Fruit fly (Drosophila melanogaster) ovary, adult (tissue): ENCODE measurements around the gene Ugt37A3.

ENCODE experiments used
- CG17801 ChIP-seq: fragments of 200-800 bp; optimal IDR thresholded peaks from 2 replicates; lab custom pipeline; 2019; ENCODE audit warnings: missing biosample characterization, mild to moderate bottlenecking, missing genetic modification characterization, moderate library complexity; ENCODE audit not compliant: partially characterized antibody

Ugt37A3 gene

DNA sequence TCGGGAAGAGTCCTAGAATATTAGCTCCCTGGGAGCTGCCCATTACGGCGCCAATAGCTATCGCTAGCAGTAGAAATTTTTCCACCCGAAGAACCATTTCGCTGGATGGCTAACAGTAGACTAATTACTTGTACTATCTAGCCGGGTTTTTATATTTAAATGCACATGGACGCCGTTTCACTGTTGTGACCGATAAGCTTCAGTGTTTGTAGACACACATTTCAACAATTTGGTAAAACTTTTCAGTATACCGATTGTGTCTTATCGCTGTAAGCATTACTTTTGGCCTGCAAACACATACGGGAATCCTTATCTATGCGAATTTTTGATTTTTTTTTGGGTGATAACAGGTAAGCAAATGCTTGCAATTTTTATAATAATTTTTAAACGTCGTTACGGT lies at the start of gene Ugt37A3:
Ugt37A3 (minus strand) TSS at position 101 of the 400 bp plus-strand sequence.
- TF ChIP-seq CG17801 (GFP tag; lab: Kevin White, UChicago): no peak

DNA sequence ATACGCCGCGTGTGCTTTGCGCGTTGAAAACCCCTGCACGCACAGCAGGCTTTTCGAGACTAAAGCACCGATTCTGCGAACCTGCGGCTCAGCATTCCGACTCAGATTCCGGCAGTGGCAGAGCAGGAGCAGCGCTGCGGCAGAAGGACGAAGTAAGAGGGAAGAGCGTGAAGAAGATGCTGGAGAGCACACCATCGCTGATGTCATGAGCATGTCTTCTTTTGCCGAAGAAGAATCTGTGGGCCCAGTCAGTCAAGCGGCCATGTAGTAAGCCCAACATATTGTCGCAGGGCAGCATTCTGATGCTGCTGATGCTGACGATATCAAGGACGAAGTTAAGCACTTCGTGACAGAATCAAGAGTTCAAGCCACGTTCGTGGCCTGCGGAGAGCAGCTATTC lies 39.7 kb upstream of the Ugt37A3 start, which contains the start of gene beat-Vc:
beat-Vc (minus strand) TSS at position 65 of the 400 bp plus-strand sequence.
- no peak for TF ChIP-seq CG17801 (GFP tag; lab: Kevin White, UChicago)

DNA sequence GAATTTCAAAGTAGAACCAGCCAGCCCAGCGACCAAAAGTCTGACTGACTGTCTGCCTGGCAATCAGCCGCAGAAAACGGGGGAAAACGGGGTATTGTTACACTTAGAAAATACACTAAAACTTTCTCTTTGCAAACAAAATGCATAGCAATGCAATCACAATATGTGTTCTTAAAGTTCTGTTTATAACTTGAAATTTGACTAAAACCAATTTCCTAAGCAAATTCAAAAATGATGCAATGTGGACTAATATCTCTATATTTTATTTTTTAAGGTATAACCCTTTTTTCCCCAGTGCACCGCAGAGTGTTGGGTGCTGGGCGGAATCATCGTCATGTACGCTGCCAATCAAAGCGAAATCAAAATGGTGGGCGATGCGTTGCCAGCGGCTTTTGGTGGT lies 7.5 kb upstream of the Ugt37A3 start:
- TF ChIP-seq CG17801 (GFP tag; lab: Kevin White, UChicago): no peak

DNA sequence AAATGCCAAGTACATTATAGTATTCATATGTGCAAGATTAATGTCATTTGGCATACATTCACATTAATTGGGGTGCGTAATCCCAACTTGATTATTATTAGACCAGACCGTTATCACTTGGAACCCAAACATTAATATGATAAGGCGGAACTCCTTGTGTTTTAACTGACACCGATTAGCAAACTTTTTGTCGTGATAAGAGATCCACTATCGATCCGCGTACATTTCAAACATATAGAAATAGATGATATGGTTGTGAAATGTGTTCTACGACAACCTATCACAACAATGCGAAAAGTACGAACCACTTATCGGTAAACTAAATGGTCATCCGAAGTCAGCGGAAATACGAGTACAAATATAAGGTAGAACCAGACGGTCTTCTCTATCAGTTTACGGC lies 4.2 kb downstream of the Ugt37A3 start, which contains the start of gene Ugt37A2:
Ugt37A2 (plus strand) TSS at position 396 of the 400 bp plus-strand sequence.
- no peak for TF ChIP-seq CG17801 (GFP tag; lab: Kevin White, UChicago)

DNA sequence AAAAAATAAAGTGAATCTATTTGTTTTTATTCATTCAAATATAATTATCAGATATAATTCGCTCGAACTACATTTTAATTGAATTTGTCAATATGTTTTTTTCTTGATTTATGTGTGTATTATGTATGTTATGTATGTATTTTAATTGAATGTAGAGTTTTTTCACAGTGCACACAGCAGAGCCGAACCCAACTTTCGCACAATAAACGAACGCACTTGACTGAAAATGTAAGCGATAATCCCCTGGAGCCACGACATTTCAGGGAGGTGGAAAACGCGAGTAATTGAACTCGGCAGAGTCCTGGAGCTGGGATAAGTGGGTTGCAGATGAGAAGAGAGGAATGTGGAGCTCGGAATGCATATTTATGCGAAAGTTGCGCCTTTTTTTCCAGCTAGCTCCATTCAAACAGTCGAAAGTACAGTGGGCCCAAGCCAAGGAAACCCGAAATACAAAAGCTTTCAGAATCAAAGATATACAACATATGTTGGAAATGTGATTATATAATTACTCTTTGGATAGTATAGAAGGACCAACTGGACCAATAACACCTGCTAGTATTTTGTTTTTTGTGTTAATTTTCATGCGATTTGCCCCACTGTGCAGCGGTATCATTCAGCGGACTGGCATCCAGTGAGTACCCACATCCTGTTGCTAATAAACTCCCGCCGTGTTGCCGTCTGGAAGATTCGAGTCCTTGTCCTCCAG lies 15.4 kb downstream of the Ugt37A3 start:
- TF ChIP-seq CG17801 (GFP tag; lab: Kevin White, UChicago): no peak

DNA sequence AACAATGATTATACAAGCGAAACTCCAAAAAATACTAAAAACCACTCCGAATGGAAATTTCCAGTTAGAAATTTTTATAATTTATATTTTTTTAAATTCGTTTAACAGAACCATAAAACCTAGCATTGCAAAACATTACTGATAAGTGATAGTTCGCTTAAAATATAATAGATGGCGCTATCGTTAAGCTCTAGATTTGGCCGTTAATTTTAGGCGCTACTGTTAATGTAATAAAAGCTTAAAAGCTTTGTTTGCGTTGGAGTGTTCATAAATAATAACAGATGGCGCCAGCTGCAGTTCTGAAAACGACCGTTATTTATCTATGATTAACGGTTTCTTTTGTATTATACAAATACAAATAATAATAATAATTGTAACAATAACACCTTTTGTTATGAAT lies 19.7 kb downstream of the Ugt37A3 start:
- TF ChIP-seq CG17801 (GFP tag; lab: Kevin White, UChicago): peak; percentile 10

DNA sequence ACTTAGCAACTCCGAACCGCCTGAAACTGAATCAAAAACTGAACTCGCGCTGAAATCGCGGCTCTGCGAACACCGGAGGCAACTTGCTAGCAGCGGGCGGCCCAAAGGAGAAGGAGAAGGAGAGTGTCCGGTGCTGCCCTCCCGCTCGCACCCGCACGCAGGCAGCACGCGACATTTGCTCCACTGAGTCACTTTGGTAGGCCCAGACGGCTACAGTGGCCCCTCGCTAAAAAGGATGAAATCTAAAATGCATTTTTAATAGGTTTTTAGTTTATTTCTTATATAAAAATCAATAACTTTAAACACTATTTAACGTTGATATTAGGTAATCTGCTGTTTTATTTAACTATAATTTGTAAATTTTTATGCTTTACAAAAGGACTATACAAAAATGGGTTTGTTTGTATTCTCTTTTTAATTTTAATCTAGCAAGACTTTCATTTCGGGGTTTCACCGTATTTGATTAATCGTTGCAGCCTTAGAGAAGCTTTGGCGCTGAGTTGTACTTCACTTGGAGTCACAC lies 21.0 kb downstream of the Ugt37A3 start, which contains the start of gene Men:
Men (minus strand) TSS at position 51 of the 523 bp plus-strand sequence.
- TF ChIP-seq CG17801 (GFP tag; lab: Kevin White, UChicago): peak; percentile 75

DNA sequence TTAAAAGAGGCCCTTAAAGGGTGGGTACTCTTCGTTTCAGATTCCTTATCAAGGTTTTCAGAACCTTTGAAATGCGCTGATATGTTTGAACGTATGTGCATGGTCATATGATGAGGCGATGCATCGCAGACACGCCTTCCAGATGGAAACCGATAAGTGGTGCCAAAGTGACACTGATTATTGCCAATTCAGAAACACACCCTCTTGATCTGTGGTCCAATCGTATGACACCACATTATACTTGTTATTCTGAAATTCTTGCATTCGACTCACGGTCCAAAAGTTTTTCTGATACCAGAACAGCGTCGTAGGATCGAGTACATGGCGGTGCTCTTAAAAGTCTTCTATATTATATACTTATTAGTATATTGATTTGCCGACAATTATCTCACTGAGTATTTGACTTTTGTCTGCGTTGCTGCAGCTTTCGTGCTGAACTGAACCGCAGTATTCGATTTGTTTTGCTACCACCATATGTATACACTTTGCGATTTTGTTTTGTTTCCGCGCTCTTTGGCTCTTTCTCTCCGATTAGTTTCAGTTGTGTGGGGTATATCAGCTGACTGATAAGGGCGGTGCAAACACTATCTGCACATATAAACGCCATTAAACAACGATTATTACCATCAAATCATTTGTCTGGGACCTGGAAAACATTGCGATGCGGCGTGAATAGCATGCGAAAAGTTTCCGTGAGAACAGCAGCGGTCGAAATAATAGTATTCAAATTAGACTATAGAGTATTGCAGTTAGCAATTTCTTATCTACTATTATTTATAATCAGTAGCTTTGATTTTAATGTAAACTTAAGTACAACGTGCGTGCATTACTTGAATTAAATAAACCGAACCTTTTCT lies 22.9 kb downstream of the Ugt37A3 start:
- no peak for TF ChIP-seq CG17801 (GFP tag; lab: Kevin White, UChicago)

DNA sequence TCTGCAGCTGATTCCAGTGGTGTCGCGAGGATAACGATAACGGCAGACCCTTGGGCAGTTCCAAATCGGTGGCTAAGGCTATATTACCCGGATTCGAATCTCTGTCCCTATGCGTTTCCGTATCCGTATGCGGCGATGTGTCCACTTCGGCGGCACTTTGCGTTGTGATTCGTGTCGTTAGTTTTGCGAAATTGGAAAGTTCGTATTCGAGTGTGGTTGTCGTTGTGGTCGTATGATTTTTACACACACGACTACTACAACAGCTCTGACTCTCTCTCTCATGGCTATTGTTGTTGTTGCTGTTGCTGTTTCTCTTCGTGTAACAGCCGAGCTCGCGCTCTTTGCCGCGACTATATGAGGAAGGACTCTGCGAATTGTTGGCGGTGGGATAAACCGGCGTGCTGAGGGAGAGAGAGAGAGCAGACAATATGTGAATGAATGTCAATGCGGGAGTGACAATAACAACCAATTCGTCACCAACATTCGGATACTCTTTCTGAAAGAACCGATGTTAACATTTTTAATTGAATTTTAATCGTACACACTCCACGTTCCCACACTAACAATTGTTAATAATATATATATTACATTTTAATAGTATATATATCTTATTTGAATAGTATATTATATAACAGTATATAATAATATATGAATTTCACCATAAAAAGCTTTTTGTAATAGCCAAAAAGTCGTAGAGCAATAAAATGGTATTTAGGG lies 23.7 kb downstream of the Ugt37A3 start:
- TF ChIP-seq CG17801 (GFP tag; lab: Kevin White, UChicago): peak; percentile 68

DNA sequence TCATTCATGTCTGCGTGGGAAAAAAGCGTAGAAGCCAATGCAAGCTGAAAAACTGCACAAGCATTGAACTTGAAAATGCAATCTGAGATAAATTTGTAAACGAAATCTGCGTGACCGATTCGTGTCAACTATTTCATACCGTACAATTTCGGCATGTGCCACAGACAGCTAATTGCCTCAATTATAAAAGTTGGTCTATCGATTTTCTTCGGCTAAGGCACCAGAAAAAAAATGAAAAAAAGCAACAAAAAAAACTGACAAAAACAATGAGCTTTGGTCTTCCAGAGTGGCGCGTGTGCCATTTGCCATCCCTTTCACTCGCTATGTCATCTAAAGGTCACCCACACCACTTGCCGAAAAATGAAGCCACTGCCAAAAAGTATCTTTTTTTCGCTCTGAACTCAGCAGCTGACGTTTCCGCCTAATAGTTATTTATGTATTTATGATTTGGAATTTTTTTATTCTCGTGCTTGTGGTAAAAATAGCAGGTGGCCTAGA lies 24.9 kb downstream of the Ugt37A3 start:
- no peak for TF ChIP-seq CG17801 (GFP tag; lab: Kevin White, UChicago)

DNA sequence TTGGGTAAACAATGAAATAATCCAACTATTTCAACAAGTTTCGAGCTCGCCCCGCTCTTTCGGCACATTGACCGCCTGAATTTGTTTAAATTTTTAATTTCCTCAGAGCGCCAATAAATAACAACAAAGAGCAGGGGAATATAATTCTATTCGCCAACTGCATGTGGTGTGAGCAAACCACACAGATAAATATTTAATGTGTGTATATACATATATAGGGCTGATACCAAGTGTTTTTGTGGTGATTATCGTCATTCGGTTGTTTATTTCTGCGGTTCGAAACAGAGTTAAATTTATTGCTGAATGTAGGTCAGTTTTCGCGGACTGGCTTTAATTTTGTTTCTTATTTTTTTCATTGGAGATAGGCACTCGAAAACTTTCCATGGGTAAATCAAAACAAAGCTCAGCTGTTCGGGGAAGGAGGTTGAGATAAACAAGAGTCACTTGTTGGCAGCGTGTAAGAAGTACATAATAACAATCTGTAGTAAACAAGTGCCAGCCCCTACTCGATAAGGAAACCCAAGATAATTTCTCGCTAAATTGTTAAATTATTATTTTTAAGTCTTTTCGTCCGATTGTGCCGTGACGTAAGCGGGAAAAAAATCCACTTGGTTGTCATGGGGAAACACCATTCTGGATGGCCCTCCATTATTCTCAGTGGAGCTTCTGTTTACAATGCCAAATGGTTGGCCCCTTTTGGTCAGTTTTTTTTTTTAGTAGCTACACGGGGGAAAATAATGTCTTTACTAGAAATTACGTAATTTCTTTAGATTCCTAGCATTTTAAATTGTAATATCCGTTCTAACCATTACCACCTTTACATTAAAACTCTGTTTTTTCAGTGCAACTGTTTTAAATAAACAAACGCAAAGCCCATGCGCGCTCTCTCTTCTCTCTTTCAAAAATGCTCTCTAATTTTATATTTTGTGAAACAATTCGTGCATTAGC lies 25.6 kb downstream of the Ugt37A3 start:
- peak; percentile 30 for TF ChIP-seq CG17801 (GFP tag; lab: Kevin White, UChicago)

DNA sequence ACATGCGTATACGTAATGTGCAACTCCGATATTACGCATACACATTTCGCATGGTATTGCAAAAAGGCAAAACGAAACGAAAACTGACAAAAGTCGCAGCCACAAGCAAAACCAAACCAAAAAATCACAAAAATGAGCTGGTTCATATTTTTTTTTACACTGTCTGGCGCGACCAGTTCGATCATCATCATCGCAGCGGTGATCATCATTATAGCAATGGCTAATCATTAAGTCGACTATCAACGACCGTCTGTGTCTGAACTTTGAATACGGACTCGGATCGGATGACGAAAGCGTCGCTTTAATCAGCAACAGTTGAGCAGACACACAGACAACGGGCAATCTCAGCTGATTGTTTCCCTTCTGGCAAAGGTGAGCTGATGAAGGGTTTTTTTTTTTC lies 26.6 kb downstream of the Ugt37A3 start:
- no peak for TF ChIP-seq CG17801 (GFP tag; lab: Kevin White, UChicago)

DNA sequence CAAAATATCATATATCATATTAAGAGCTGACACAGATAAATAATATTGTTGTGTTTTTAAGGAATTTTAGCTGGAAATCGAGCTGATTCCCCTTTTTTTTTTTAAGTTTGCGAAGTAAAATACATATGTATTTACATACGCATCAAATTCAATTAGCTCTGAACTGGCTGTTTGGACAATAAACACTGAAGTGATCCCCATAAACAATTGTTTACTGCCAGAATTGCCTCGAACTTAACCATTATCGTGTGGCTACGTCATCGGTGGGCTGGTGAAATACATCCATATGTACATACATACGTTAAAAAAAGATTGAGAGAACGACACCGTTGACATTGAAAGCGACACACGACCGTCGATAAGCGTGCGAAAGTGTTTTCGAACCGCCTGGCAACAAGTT lies 27.2 kb downstream of the Ugt37A3 start:
- peak; percentile 5 for TF ChIP-seq CG17801 (GFP tag; lab: Kevin White, UChicago)
